Fruit fly (Drosophila melanogaster) whole organism, embryonic: Measurements from ENCODE around the gene dbo.
A peak's percentile ranks its signal among the peaks of the same experiment; 100 is the strongest.

ENCODE experiments used
- Antp ChIP-seq: fragments of 200-800 bp; sonication (Bioruptor generic); optimal IDR thresholded peaks from 3 replicates; lab custom pipeline; 2016; ENCODE audit warnings: missing biosample characterization, missing genetic modification characterization
- CG10267 ChIP-seq: fragments of 200-800 bp; sonication (Bioruptor generic); optimal IDR thresholded peaks from 2 replicates; lab custom pipeline; 2018; ENCODE audit warnings: missing biosample characterization, mild to moderate bottlenecking, missing genetic modification characterization, moderate library complexity
- CG12071 ChIP-seq: fragments of 200-800 bp; sonication (Bioruptor generic); optimal IDR thresholded peaks from 3 replicates; lab custom pipeline; 2018; ENCODE audit warnings: missing biosample characterization, mild to moderate bottlenecking, missing genetic modification characterization
- CG14710 ChIP-seq: fragments of 200-800 bp; sonication (Bioruptor generic); optimal IDR thresholded peaks from 3 replicates; lab custom pipeline; 2019; ENCODE audit warnings: missing biosample characterization, mild to moderate bottlenecking, missing genetic modification characterization, moderate library complexity
- CG14965 ChIP-seq: fragments of 200-800 bp; sonication (Bioruptor generic); optimal IDR thresholded peaks from 2 replicates; lab custom pipeline; 2016; ENCODE audit warnings: missing biosample characterization, missing genetic modification characterization, borderline replicate concordance
- CG1529 ChIP-seq: fragments of 200-800 bp; sonication (Bioruptor generic); optimal IDR thresholded peaks from 3 replicates; lab custom pipeline; 2018; ENCODE audit warnings: missing biosample characterization, missing genetic modification characterization
- CG15479 ChIP-seq: fragments of 200-800 bp; sonication (Bioruptor generic); optimal IDR thresholded peaks from 3 replicates; lab custom pipeline; 2019; ENCODE audit warnings: missing biosample characterization, mild to moderate bottlenecking, missing genetic modification characterization, moderate library complexity
- CG15696 ChIP-seq: fragments of 200-800 bp; sonication (Bioruptor generic); optimal IDR thresholded peaks from 2 replicates; lab custom pipeline; 2019; ENCODE audit warnings: missing biosample characterization, mild to moderate bottlenecking, missing genetic modification characterization, moderate library complexity
- CG16815 ChIP-seq: fragments of 200-800 bp; sonication (Bioruptor generic); optimal IDR thresholded peaks from 3 replicates; lab custom pipeline; 2017; ENCODE audit warnings: missing biosample characterization, mild to moderate bottlenecking, missing genetic modification characterization
- CG17359 ChIP-seq: fragments of 200-800 bp; sonication (Bioruptor generic); optimal IDR thresholded peaks from 3 replicates; lab custom pipeline; 2018; ENCODE audit warnings: missing biosample characterization, mild to moderate bottlenecking, missing genetic modification characterization, moderate library complexity
- CG17829 ChIP-seq: fragments of 200-800 bp; optimal IDR thresholded peaks from 2 replicates; lab custom pipeline; 2019; ENCODE audit warnings: missing biosample characterization, mild to moderate bottlenecking, missing genetic modification characterization, moderate library complexity
- CG18262 ChIP-seq: fragments of 200-800 bp; optimal IDR thresholded peaks from 3 replicates; lab custom pipeline; 2019; ENCODE audit warnings: missing biosample characterization, mild to moderate bottlenecking, missing genetic modification characterization, moderate library complexity
- CG2712 ChIP-seq: fragments of 200-800 bp; optimal IDR thresholded peaks from 3 replicates; lab custom pipeline; 2019; ENCODE audit warnings: missing biosample characterization, mild to moderate bottlenecking, missing genetic modification characterization, moderate library complexity
- CG2875 ChIP-seq: fragments of 200-800 bp; sonication (Bioruptor generic); optimal IDR thresholded peaks from 2 replicates; lab custom pipeline; 2017; ENCODE audit warnings: missing biosample characterization, mild to moderate bottlenecking, missing genetic modification characterization, missing genetic modification reagents
- CG30431 ChIP-seq: fragments of 200-800 bp; sonication (Bioruptor generic); optimal IDR thresholded peaks from 2 replicates; lab custom pipeline; 2017; ENCODE audit warnings: missing biosample characterization, missing genetic modification characterization
- CG31388 ChIP-seq: fragments of 200-800 bp; sonication (Bioruptor generic); optimal IDR thresholded peaks from 2 replicates; lab custom pipeline; 2016; ENCODE audit warnings: missing biosample characterization, missing genetic modification characterization
- CG31441 ChIP-seq: fragments of 200-800 bp; sonication (Bioruptor generic); IDR thresholded peaks from 2 replicates; pipeline ENCODE4 v1.3.6; 2022; ENCODE audit warnings: missing biosample characterization, missing genetic modification characterization
- CG3847 ChIP-seq: fragments of 200-800 bp; sonication (Bioruptor generic); IDR thresholded peaks from 2 replicates; pipeline ENCODE4 v1.3.6; 2022; ENCODE audit warnings: missing biosample characterization, missing genetic modification characterization
- CG6175 ChIP-seq: fragments of 200-800 bp; sonication (Bioruptor generic); IDR thresholded peaks from 3 replicates; pipeline ENCODE4 v1.3.6; 2022; ENCODE audit warnings: missing biosample characterization, missing genetic modification characterization
- CG8478 ChIP-seq: fragments of >200 bp; optimal IDR thresholded peaks from 2 replicates; lab custom pipeline; 2018
- CG8765 ChIP-seq: fragments of 200-800 bp; sonication (Bioruptor generic); IDR thresholded peaks from 2 replicates; pipeline ENCODE4 v1.3.6; 2022; ENCODE audit warnings: missing biosample characterization, missing genetic modification characterization
- CG9727 ChIP-seq: fragments of 200-800 bp; sonication (Bioruptor generic); optimal IDR thresholded peaks from 3 replicates; lab custom pipeline; 2017; ENCODE audit warnings: missing biosample characterization, mild to moderate bottlenecking, missing genetic modification characterization
- Chrac-16 ChIP-seq: fragments of 200-800 bp; sonication (Bioruptor generic); optimal IDR thresholded peaks from 3 replicates; lab custom pipeline; 2016; ENCODE audit warnings: missing biosample characterization, missing genetic modification characterization
- Dll ChIP-seq: fragments of 200-800 bp; sonication (Bioruptor generic); IDR thresholded peaks from 4 replicates; pipeline ENCODE4 v1.3.6; 2022; ENCODE audit warnings: missing biosample characterization, missing genetic modification characterization; ENCODE audit not compliant: partially characterized antibody
- Elba2 ChIP-seq: fragments of 200-800 bp; sonication (Bioruptor generic); optimal IDR thresholded peaks from 3 replicates; lab custom pipeline; 2016; ENCODE audit warnings: missing biosample characterization, missing genetic modification characterization
- Ets65A ChIP-seq: fragments of 200-800 bp; sonication (Bioruptor generic); peaks from one replicate; lab custom pipeline; 2016; ENCODE audit warnings: missing biosample characterization, missing genetic modification characterization
- Gsc ChIP-seq: fragments of 200-800 bp; sonication (Bioruptor generic); IDR thresholded peaks from 2 replicates; pipeline ENCODE4 v1.3.6; 2022; ENCODE audit warnings: missing biosample characterization, missing genetic modification characterization
- Hr51 ChIP-seq, 2 experiments: fragments of 200-800 bp; sonication (Bioruptor generic); optimal IDR thresholded peaks; 2 replicates in 1 of 2; 3 replicates in 1 of 2; lab custom pipeline; 2016 to 2018; ENCODE audit warnings: missing biosample characterization in 2 of 2, missing genetic modification characterization in 2 of 2, mild to moderate bottlenecking in 1 of 2, moderate library complexity in 1 of 2
- Hsf ChIP-seq: fragments of 200-800 bp; sonication (Bioruptor generic); optimal IDR thresholded peaks from 3 replicates; lab custom pipeline; 2016; ENCODE audit warnings: missing biosample characterization, missing genetic modification characterization
- Oaz ChIP-seq: fragments of 200-800 bp; sonication (Bioruptor generic); IDR thresholded peaks from 2 replicates; pipeline ENCODE4 v1.3.6; 2022; ENCODE audit warnings: missing biosample characterization, missing genetic modification characterization
- Usf ChIP-seq: fragments of 200-800 bp; sonication (Bioruptor generic); optimal IDR thresholded peaks from 2 replicates; lab custom pipeline; 2017; ENCODE audit warnings: missing genotype, missing biosample characterization, missing genetic modification characterization
- Xrp1 ChIP-seq: fragments of 200-800 bp; sonication (Bioruptor generic); IDR thresholded peaks from 2 replicates; pipeline ENCODE4 v1.3.6; 2022; ENCODE audit warnings: missing biosample characterization, missing genetic modification characterization
- ara ChIP-seq: fragments of 200-800 bp; sonication (Bioruptor generic); IDR thresholded peaks from 2 replicates; pipeline ENCODE4 v1.3.6; 2022; ENCODE audit warnings: missing biosample characterization, missing genetic modification characterization
- az2 ChIP-seq: fragments of 200-800 bp; sonication (Bioruptor generic); optimal IDR thresholded peaks from 3 replicates; lab custom pipeline; 2016; ENCODE audit warnings: missing biosample characterization, missing genetic modification characterization
- chif ChIP-seq, 2 experiments: fragments of 200-800 bp; sonication (Bioruptor generic); optimal IDR thresholded peaks; 3 replicates each; lab custom pipeline; 2016; ENCODE audit warnings: missing biosample characterization in 2 of 2, missing genetic modification characterization in 2 of 2
- dmrt11E ChIP-seq: fragments of 200-800 bp; sonication (Bioruptor generic); optimal IDR thresholded peaks from 3 replicates; lab custom pipeline; 2018; ENCODE audit warnings: missing biosample characterization, mild to moderate bottlenecking, missing genetic modification characterization, moderate library complexity
- eyg ChIP-seq: fragments of 200-800 bp; sonication (Bioruptor generic); optimal IDR thresholded peaks from 3 replicates; lab custom pipeline; 2016; ENCODE audit warnings: missing biosample characterization, missing genetic modification characterization
- fd102C ChIP-seq: fragments of 200-800 bp; sonication (Bioruptor generic); optimal IDR thresholded peaks from 2 replicates; lab custom pipeline; 2018; ENCODE audit warnings: missing biosample characterization, mild to moderate bottlenecking, missing genetic modification characterization, moderate library complexity
- fd96Cb ChIP-seq: fragments of 200-800 bp; sonication (Bioruptor generic); optimal IDR thresholded peaks from 2 replicates; lab custom pipeline; 2018; ENCODE audit warnings: missing biosample characterization, mild to moderate bottlenecking, missing genetic modification characterization, moderate library complexity
- gem ChIP-seq: fragments of 200-800 bp; sonication (Bioruptor generic); optimal IDR thresholded peaks from 2 replicates; lab custom pipeline; 2019; ENCODE audit warnings: missing biosample characterization, mild to moderate bottlenecking, missing genetic modification characterization, moderate library complexity
- lola ChIP-seq, 3 experiments: fragments of >200 bp in 2 of 3; fragments of 200-800 bp in 1 of 3; sonication (Bioruptor generic) in 1 of 3; optimal IDR thresholded peaks; 2 replicates each; lab custom pipeline; 2017 to 2019; ENCODE audit warnings: missing biosample characterization in 3 of 3, missing genetic modification characterization in 3 of 3, mild to moderate bottlenecking in 1 of 3, moderate library complexity in 1 of 3
- maf-S ChIP-seq: fragments of 200-800 bp; sonication (Bioruptor generic); optimal IDR thresholded peaks from 2 replicates; lab custom pipeline; 2016; ENCODE audit warnings: missing biosample characterization, missing genetic modification characterization
- nmo ChIP-seq: fragments of 200-800 bp; sonication (Bioruptor generic); optimal IDR thresholded peaks from 2 replicates; lab custom pipeline; 2018; ENCODE audit warnings: missing biosample characterization, mild to moderate bottlenecking, missing genetic modification characterization, moderate library complexity
- phol ChIP-seq: fragments of 200-800 bp; sonication (Bioruptor generic); optimal IDR thresholded peaks from 3 replicates; lab custom pipeline; 2018; ENCODE audit warnings: missing biosample characterization, mild to moderate bottlenecking, missing genetic modification characterization, moderate library complexity
- sens ChIP-seq: fragments of 200-800 bp; sonication (Bioruptor generic); peaks from one replicate; lab custom pipeline; 2016; ENCODE audit warnings: missing biosample characterization, missing genetic modification characterization
- stc ChIP-seq: fragments of 200-800 bp; sonication (Bioruptor generic); IDR thresholded peaks from 2 replicates; pipeline ENCODE4 v1.3.6; 2022; ENCODE audit warnings: missing biosample characterization, missing genetic modification characterization
- tio ChIP-seq: fragments of 200-800 bp; sonication (Bioruptor generic); optimal IDR thresholded peaks from 2 replicates; lab custom pipeline; 2017; ENCODE audit warnings: missing biosample characterization, missing genetic modification characterization, inconsistent platforms
- trem ChIP-seq: fragments of 200-800 bp; optimal IDR thresholded peaks from 3 replicates; lab custom pipeline; 2019; ENCODE audit warnings: missing biosample characterization, mild to moderate bottlenecking, missing genetic modification characterization, moderate library complexity
- tx ChIP-seq: fragments of 200-800 bp; sonication (Bioruptor generic); optimal IDR thresholded peaks from 2 replicates; lab custom pipeline; 2016; ENCODE audit warnings: missing biosample characterization, missing genetic modification characterization
- zf30C ChIP-seq: fragments of 200-800 bp; sonication (Bioruptor generic); optimal IDR thresholded peaks from 3 replicates; lab custom pipeline; 2018; ENCODE audit warnings: missing biosample characterization, mild to moderate bottlenecking, missing genetic modification characterization

The dbo gene

dm6 chr3L:15847224-15847623 lies 20.5 kb downstream of the dbo start (continued):
- TF ChIP-seq CG15479 (peak; percentile 66), stc (no peak), Gsc (GFP tag; lab: Robert Waterston, UW) (no peak), Hsf (GFP tag; lab: Kevin White, UChicago) (no peak), sens (GFP tag; lab: Kevin White, UChicago) (peak; percentile 73), Hr51 (GFP tag; optimal IDR thresholded peaks at IDR 0.05; lab: Kevin White, UChicago) (no peak), CG1529 (GFP tag; lab: Kevin White, UChicago) (no peak), CG3847 (GFP tag; lab: Robert Waterston, UW) (no peak), CG12071 (no peak), CG31441 (GFP tag; lab: Robert Waterston, UW) (peak; percentile 25; the same call in 1 of the 2 replicates), ara (GFP tag; lab: Robert Waterston, UW) (peak; percentile 57), chif (GFP tag; optimal IDR thresholded peaks at IDR 0.05; lab: Kevin White, UChicago) (no peak), eyg (GFP tag; lab: Kevin White, UChicago) (no peak), CG14965 (GFP tag; lab: Kevin White, UChicago) (no peak), CG8478 (lab: Kevin White, UChicago) (no peak)
- TF ChIP-seq, all 482 proteins: peak for 26

- TF ChIP-seq CG9727 (GFP tag; lab: Kevin White, UChicago) (peak; percentile 68), gem (tag; lab: Kevin White, UChicago) (peak; percentile 14), fd102C (GFP tag; lab: Kevin White, UChicago) (peak; percentile 5), CG15696 (tag; lab: Kevin White, UChicago) (peak; percentile 44), CG8765 (GFP tag; lab: Robert Waterston, UW) (0 out of 2 replicates have a peak, but pooled peaks have one; percentile 45), CG17359 (tag; lab: Kevin White, UChicago) (no peak), trem (tag; lab: Kevin White, UChicago) (peak; percentile 2), fd96Cb (tag; lab: Kevin White, UChicago) (peak; percentile 7), CG30431 (peak; percentile 26), lola (GFP tag; optimal IDR thresholded peaks at IDR 0.05; lab: Kevin White, UChicago) (peak in 1 of 3 experiments; percentile 54), tio (peak; percentile 39), CG17829 (tag; lab: Kevin White, UChicago) (peak; percentile 10), phol (peak; percentile 44), CG18262 (peak; percentile 58), Antp (GFP tag; lab: Kevin White, UChicago) (no peak), Usf (peak; percentile 5), Xrp1 (peak; percentile 11; the same call in 1 of the 2 replicates), az2 (GFP tag; lab: Kevin White, UChicago) (peak; percentile 10), CG2712 (tag; lab: Kevin White, UChicago) (peak; percentile 41), CG16815 (GFP tag; lab: Kevin White, UChicago) (peak; percentile 26), CG6175 (GFP tag; lab: Robert Waterston, UW) (no peak), Ets65A (GFP tag; lab: Kevin White, UChicago) (peak; percentile 91), Oaz (GFP tag; lab: Robert Waterston, UW) (no peak), nmo (GFP tag; lab: Kevin White, UChicago) (peak; percentile 15), tx (GFP tag; lab: Kevin White, UChicago) (no peak), CG14710 (tag; lab: Kevin White, UChicago) (peak; percentile 42), zf30C (GFP tag; lab: Kevin White, UChicago) (peak; percentile 72), CG31388 (no peak), maf-S (GFP tag; lab: Kevin White, UChicago) (no peak), Dll (GFP tag; lab: Robert Waterston, UW) (no peak), CG2875 (GFP tag; lab: Kevin White, UChicago) (no peak), Chrac-16 (GFP tag; lab: Kevin White, UChicago) (peak; percentile 7), Elba2 (GFP tag; lab: Kevin White, UChicago) (no peak), CG10267 (peak; percentile 14), Hsf (GFP tag; lab: Kevin White, UChicago) (peak; percentile 3), dmrt11E (tag; lab: Kevin White, UChicago) (peak; percentile 53)
These were observed 21.0 kb downstream of the dbo start for dm6 chr3L:15847655-15848054.
